Fruit fly (Drosophila melanogaster): Measurements from ENCODE around the gene CG8281.

- TF ChIP-seq usp (GFP tag; optimal IDR thresholded peaks at IDR 0.05) (no peak), OdsH (GFP tag; optimal IDR thresholded peaks at IDR 0.05) (no peak), Dfd (GFP tag; optimal IDR thresholded peaks at IDR 0.05) (no peak), sage (GFP tag; optimal IDR thresholded peaks at IDR 0.05) (no peak), lola (GFP tag; optimal IDR thresholded peaks at IDR 0.05) (no peak), woc (GFP tag; optimal IDR thresholded peaks at IDR 0.05) (no peak), Hr83 (GFP tag; optimal IDR thresholded peaks at IDR 0.05; ENCODE audit: poor library complexity, severe bottlenecking) (no peak), HLH106 (tag; optimal IDR thresholded peaks at IDR 0.05) (no peak), psq (GFP tag; optimal IDR thresholded peaks at IDR 0.05) (no peak), GATAd (GFP tag; optimal IDR thresholded peaks at IDR 0.05) (no peak), tai (GFP tag; optimal IDR thresholded peaks at IDR 0.05) (no peak), Rel (GFP tag; optimal IDR thresholded peaks at IDR 0.05) (no peak), Rel (tag; optimal IDR thresholded peaks at IDR 0.05) (no peak), h (GFP tag; optimal IDR thresholded peaks at IDR 0.05) (no peak), sv (GFP tag; optimal IDR thresholded peaks at IDR 0.05) (no peak)
These were observed 7.7 kb upstream of the CG8281 start for dm6 chr3L:7904560-7904959.

All from whole organism, wandering third instar larva.